Worm (Caenorhabditis elegans) whole organism, midembryonic: Measurements from ENCODE around the gene klp-12.

Source experiments
- cog-1 ChIP-seq: sonication (generic microtip); optimal IDR thresholded peaks from 2 replicates; lab custom pipeline; 2016; ENCODE audit warnings: missing genetic modification characterization, missing compliant biosample characterization
- klf-2 ChIP-seq: fragments of 200-800 bp; sonication (Bioruptor generic); conservative IDR thresholded peaks from 2 replicates; pipeline ENCODE4 v1.3.6; 2022; ENCODE audit warnings: missing genetic modification reagents, missing genetic modification characterization, missing compliant biosample characterization
- ref-1 ChIP-seq: fragments of 200-800 bp; sonication (Bioruptor generic); conservative IDR thresholded peaks from 2 replicates; pipeline ENCODE4 v1.3.6; 2022; ENCODE audit warnings: missing genetic modification reagents, missing genetic modification characterization, missing compliant biosample characterization
- tab-1 ChIP-seq: fragments of 200-800 bp; sonication (Bioruptor generic); IDR thresholded peaks from 2 replicates; pipeline ENCODE4 v1.3.6; 2022; ENCODE audit warnings: missing genetic modification characterization, missing compliant biosample characterization
- ztf-23 ChIP-seq: fragments of 200-800 bp; sonication (Bioruptor generic); IDR thresholded peaks from 2 replicates; pipeline ENCODE4 v1.3.6; 2022; ENCODE audit warnings: missing genetic modification reagents, missing genetic modification characterization, missing compliant biosample characterization

- no peak for TF ChIP-seq ref-1
- TF ChIP-seq cog-1 (tag; lab: Kevin White, UChicago): no peak
- TF ChIP-seq tab-1 (GFP tag; lab: Robert Waterston, UW): no peak
- no peak for TF ChIP-seq klf-2
- no peak for TF ChIP-seq ztf-23 (GFP tag; lab: Robert Waterston, UW)
Measured at ce11 chrIV:11352768-11353167, 6.9 kb downstream of the klp-12 start.
